Fruit fly (Drosophila melanogaster): ENCODE measurements around the gene Hsp67Bc.

dm6 chr3L:9377198-9378035 lies 5.1 kb upstream of the Hsp67Bc start, which contains the start of gene Hsp26:
- TF ChIP-seq CG32767 (GFP tag; IDR thresholded peaks at IDR 0.05) (peak; percentile 86), Bdp1 (GFP tag; optimal IDR thresholded peaks at IDR 0.05) (peak; percentile 70), BtbVII (GFP tag; optimal IDR thresholded peaks at IDR 0.05) (peak; percentile 68), CG16813 (GFP tag; IDR thresholded peaks at IDR 0.05; ENCODE audit: partially characterized antibody) (no peak), CG15696 (tag; optimal IDR thresholded peaks at IDR 0.05) (peak; percentile 12), CG2202 (tag; optimal IDR thresholded peaks at IDR 0.05) (peak; percentile 80), Hr39 (optimal IDR thresholded peaks at IDR 0.05) (no peak), ato (GFP tag; IDR thresholded peaks at IDR 0.05; ENCODE audit: partially characterized antibody) (no peak), fd3F (GFP tag; optimal IDR thresholded peaks at IDR 0.05) (peak; percentile 67), Deaf1 (tag; optimal IDR thresholded peaks at IDR 0.05) (peak; percentile 71), fd64A (GFP tag; optimal IDR thresholded peaks at IDR 0.05) (no peak), wor (GFP tag; IDR thresholded peaks at IDR 0.05) (peak; percentile 52; the same call in 1 of the 2 replicates), hbn (GFP tag; IDR thresholded peaks at IDR 0.05; ENCODE audit: partially characterized antibody) (no peak)

All from whole organism, embryonic.